Worm (Caenorhabditis elegans): Measurements from ENCODE around the gene nas-4.

DNA sequence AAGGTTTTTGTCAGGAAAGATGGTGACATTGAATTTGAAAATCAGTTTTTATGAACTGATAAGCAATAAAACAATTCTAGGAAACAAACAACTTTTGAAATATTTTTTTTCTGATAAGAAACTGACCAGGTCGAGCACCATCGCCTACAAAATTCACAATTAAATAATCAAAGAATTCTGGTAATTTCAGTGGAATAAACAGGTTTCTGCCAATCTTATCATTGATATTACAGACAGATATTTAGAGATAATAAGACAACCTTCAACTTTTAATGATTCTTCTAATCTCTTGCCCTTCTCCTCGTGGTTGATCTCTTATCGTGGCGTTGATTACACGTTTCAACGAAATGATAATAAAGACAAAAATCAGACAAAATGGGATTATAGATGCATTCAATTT is 19.1 kb downstream of the nas-4 start:
- TF ChIP-seq aly-1 (tag; optimal IDR thresholded peaks at IDR 0.05) (no peak), ama-1 (optimal IDR thresholded peaks at IDR 0.05) (no peak), pes-1 (GFP tag; IDR thresholded peaks at IDR 0.05) (no peak), tra-4 (tag; optimal IDR thresholded peaks at IDR 0.05) (no peak), hmg-4 (GFP tag; optimal IDR thresholded peaks at IDR 0.05) (no peak), flt-1 (GFP tag; IDR thresholded peaks at IDR 0.05) (no peak)
